Fruit fly (Drosophila melanogaster) whole organism, embryonic: ENCODE results near the gene CG15365.

Source experiments
- CG10366 ChIP-seq: fragments of 200-800 bp; sonication (Bioruptor generic); IDR thresholded peaks from 2 replicates; pipeline ENCODE4 v1.3.6; 2022; ENCODE audit warnings: missing biosample characterization, missing genetic modification characterization
- CG10543 ChIP-seq: fragments of 200-800 bp; sonication (Bioruptor generic); optimal IDR thresholded peaks from 3 replicates; lab custom pipeline; 2017; ENCODE audit warnings: missing biosample characterization, mild to moderate bottlenecking, missing genetic modification characterization, moderate library complexity
- CG11723 ChIP-seq: fragments of 200-800 bp; sonication (Bioruptor generic); optimal IDR thresholded peaks from 2 replicates; lab custom pipeline; 2017; ENCODE audit warnings: missing biosample characterization, mild to moderate bottlenecking, missing genetic modification characterization
- CG13123 ChIP-seq: fragments of 200-800 bp; sonication (Bioruptor generic); optimal IDR thresholded peaks from 2 replicates; lab custom pipeline; 2016; ENCODE audit warnings: missing biosample characterization, missing genetic modification characterization
- CG13424 ChIP-seq: fragments of 200-800 bp; sonication (Bioruptor generic); optimal IDR thresholded peaks from 2 replicates; lab custom pipeline; 2019; ENCODE audit warnings: missing biosample characterization, mild to moderate bottlenecking, missing genetic modification characterization, moderate library complexity
- CG13775 ChIP-seq: fragments of 200-800 bp; sonication (Bioruptor generic); optimal IDR thresholded peaks from 3 replicates; lab custom pipeline; 2017; ENCODE audit warnings: missing biosample characterization, mild to moderate bottlenecking, missing genetic modification characterization
- CG16815 ChIP-seq: fragments of 200-800 bp; sonication (Bioruptor generic); optimal IDR thresholded peaks from 3 replicates; lab custom pipeline; 2017; ENCODE audit warnings: missing biosample characterization, mild to moderate bottlenecking, missing genetic modification characterization
- CG16863 ChIP-seq: fragments of 200-800 bp; sonication (Bioruptor generic); optimal IDR thresholded peaks from 3 replicates; lab custom pipeline; 2016; ENCODE audit warnings: missing biosample characterization, missing genetic modification characterization
- CG18262 ChIP-seq: fragments of 200-800 bp; optimal IDR thresholded peaks from 3 replicates; lab custom pipeline; 2019; ENCODE audit warnings: missing biosample characterization, mild to moderate bottlenecking, missing genetic modification characterization, moderate library complexity
- CG2202 ChIP-seq: fragments of 200-800 bp; sonication (Bioruptor generic); optimal IDR thresholded peaks from 2 replicates; lab custom pipeline; 2018; ENCODE audit warnings: missing biosample characterization, mild to moderate bottlenecking, missing genetic modification characterization
- CG30403 ChIP-seq: fragments of 200-800 bp; sonication (Bioruptor generic); optimal IDR thresholded peaks from 3 replicates; lab custom pipeline; 2016; ENCODE audit warnings: missing biosample characterization, missing genetic modification characterization
- CG3407 ChIP-seq: fragments of 200-800 bp; sonication (Bioruptor generic); optimal IDR thresholded peaks from 2 replicates; lab custom pipeline; 2018; ENCODE audit warnings: missing biosample characterization, mild to moderate bottlenecking, missing genetic modification characterization
- CG34422 ChIP-seq: fragments of 200-800 bp; sonication (Bioruptor generic); IDR thresholded peaks from 3 replicates; pipeline ENCODE4 v1.3.6; 2022; ENCODE audit warnings: missing biosample characterization, missing genetic modification characterization
- CG4854 ChIP-seq: fragments of 200-800 bp; sonication (Bioruptor generic); optimal IDR thresholded peaks from 2 replicates; lab custom pipeline; 2016; ENCODE audit warnings: missing biosample characterization, missing genetic modification characterization, inconsistent platforms
- CG6254 ChIP-seq: fragments of 200-800 bp; sonication (Bioruptor generic); optimal IDR thresholded peaks from 3 replicates; lab custom pipeline; 2017; ENCODE audit warnings: mild to moderate bottlenecking, missing biosample characterization, missing genetic modification reagents, missing genetic modification characterization
- CG7786 ChIP-seq: fragments of 200-800 bp; sonication (Bioruptor generic); optimal IDR thresholded peaks from 2 replicates; lab custom pipeline; 2016; ENCODE audit warnings: missing biosample characterization, missing genetic modification characterization
- CG7963 ChIP-seq: fragments of 200-800 bp; sonication (Bioruptor generic); IDR thresholded peaks from 3 replicates; pipeline ENCODE4 v1.3.6; 2022; ENCODE audit warnings: missing biosample characterization, missing genetic modification characterization; ENCODE audit not compliant: partially characterized antibody
- CG9727 ChIP-seq: fragments of 200-800 bp; sonication (Bioruptor generic); optimal IDR thresholded peaks from 3 replicates; lab custom pipeline; 2017; ENCODE audit warnings: missing biosample characterization, mild to moderate bottlenecking, missing genetic modification characterization
- Camta ChIP-seq: fragments of 200-800 bp; sonication (Bioruptor generic); optimal IDR thresholded peaks from 2 replicates; lab custom pipeline; 2016; ENCODE audit warnings: missing biosample characterization, missing genetic modification characterization
- Chrac-16 ChIP-seq: fragments of 200-800 bp; sonication (Bioruptor generic); optimal IDR thresholded peaks from 3 replicates; lab custom pipeline; 2016; ENCODE audit warnings: missing biosample characterization, missing genetic modification characterization
- Dad ChIP-seq: fragments of 200-800 bp; sonication (Bioruptor generic); optimal IDR thresholded peaks from 3 replicates; lab custom pipeline; 2016; ENCODE audit warnings: missing biosample characterization, missing genetic modification characterization
- Dp ChIP-seq: fragments of 200-800 bp; sonication (Bioruptor generic); optimal IDR thresholded peaks from 2 replicates; lab custom pipeline; 2018; ENCODE audit warnings: missing biosample characterization, mild to moderate bottlenecking, missing genetic modification characterization, moderate library complexity
- Drgx ChIP-seq: fragments of 200-800 bp; sonication (Bioruptor generic); IDR thresholded peaks from 2 replicates; pipeline ENCODE4 v1.3.6; 2022; ENCODE audit warnings: missing biosample characterization, missing genetic modification characterization
- Eip74EF ChIP-seq, 2 experiments: fragments of 200-800 bp in 1 of 2; fragments of >200 bp in 1 of 2; sonication (Bioruptor generic) in 1 of 2; optimal IDR thresholded peaks; 2 replicates each; lab custom pipeline; 2017 to 2019; ENCODE audit warnings: missing biosample characterization in 2 of 2, missing genetic modification characterization in 2 of 2, mild to moderate bottlenecking in 1 of 2, moderate library complexity in 1 of 2
- Ets65A ChIP-seq: fragments of 200-800 bp; sonication (Bioruptor generic); peaks from one replicate; lab custom pipeline; 2016; ENCODE audit warnings: missing biosample characterization, missing genetic modification characterization
- GATAe ChIP-seq: fragments of 200-800 bp; sonication (Bioruptor generic); conservative IDR thresholded peaks from 2 replicates; pipeline ENCODE4 v1.3.6; 2022; ENCODE audit warnings: missing biosample characterization, missing genetic modification characterization
- H15 ChIP-seq: fragments of 200-800 bp; sonication (Bioruptor generic); IDR thresholded peaks from 3 replicates; pipeline ENCODE4 v1.3.6; 2022; ENCODE audit warnings: missing biosample characterization, missing genetic modification characterization
- HHEX ChIP-seq: fragments of 200-800 bp; sonication (Bioruptor generic); optimal IDR thresholded peaks from 3 replicates; lab custom pipeline; 2017; ENCODE audit warnings: missing biosample characterization, mild to moderate bottlenecking, missing genetic modification characterization, missing genetic modification reagents
- Hmr ChIP-seq: fragments of 200-800 bp; sonication (Bioruptor generic); optimal IDR thresholded peaks from 3 replicates; lab custom pipeline; 2017; ENCODE audit warnings: mild to moderate bottlenecking, missing biosample characterization, missing genetic modification reagents, missing genetic modification characterization
- Hr78 ChIP-seq, 2 experiments: fragments of 200-800 bp in 1 of 2; fragments of >200 bp in 1 of 2; sonication (Bioruptor generic) in 1 of 2; optimal IDR thresholded peaks; 2 replicates each; lab custom pipeline; 2017 to 2019; ENCODE audit warnings: missing biosample characterization in 2 of 2, missing genetic modification characterization in 2 of 2, mild to moderate bottlenecking in 1 of 2, moderate library complexity in 1 of 2
- Nf-YB ChIP-seq: fragments of 200-800 bp; sonication (Bioruptor generic); optimal IDR thresholded peaks from 3 replicates; lab custom pipeline; 2019; ENCODE audit warnings: missing biosample characterization, mild to moderate bottlenecking, missing genetic modification characterization, moderate library complexity
- Rfx ChIP-seq: fragments of 200-800 bp; sonication (Bioruptor generic); IDR thresholded peaks from 2 replicates; pipeline ENCODE4 v1.3.6; 2022; ENCODE audit warnings: missing biosample characterization, missing genetic modification characterization
- Tbp ChIP-seq: fragments of >200 bp; optimal IDR thresholded peaks from 2 replicates; lab custom pipeline; 2018; ENCODE audit warnings: missing biosample characterization, missing genetic modification characterization
- ara ChIP-seq: fragments of 200-800 bp; sonication (Bioruptor generic); IDR thresholded peaks from 2 replicates; pipeline ENCODE4 v1.3.6; 2022; ENCODE audit warnings: missing biosample characterization, missing genetic modification characterization
- az2 ChIP-seq: fragments of 200-800 bp; sonication (Bioruptor generic); optimal IDR thresholded peaks from 3 replicates; lab custom pipeline; 2016; ENCODE audit warnings: missing biosample characterization, missing genetic modification characterization
- bcd ChIP-seq: fragments of 200-800 bp; sonication (Bioruptor generic); optimal IDR thresholded peaks from 2 replicates; lab custom pipeline; 2017; ENCODE audit warnings: missing biosample characterization, mild to moderate bottlenecking, missing genetic modification characterization
- btn ChIP-seq: fragments of 200-800 bp; sonication (Bioruptor generic); optimal IDR thresholded peaks from 2 replicates; lab custom pipeline; 2016; ENCODE audit warnings: missing biosample characterization, missing genetic modification characterization
- corto ChIP-seq: fragments of 200-800 bp; sonication (Bioruptor generic); optimal IDR thresholded peaks from 2 replicates; lab custom pipeline; 2016; ENCODE audit warnings: missing biosample characterization, mild to moderate bottlenecking, missing genetic modification characterization, moderate library complexity
- dan ChIP-seq: fragments of 200-800 bp; sonication (Bioruptor generic); IDR thresholded peaks from 2 replicates; pipeline ENCODE4 v1.3.6; 2022; ENCODE audit warnings: missing biosample characterization, missing genetic modification characterization
- dpn ChIP-seq, 2 experiments: fragments of 200-800 bp; sonication (Bioruptor generic); optimal IDR thresholded peaks; 3 replicates each; lab custom pipeline; 2016; ENCODE audit warnings: missing biosample characterization in 2 of 2, missing genetic modification characterization in 2 of 2
- fru ChIP-seq: fragments of >200 bp; optimal IDR thresholded peaks from 2 replicates; lab custom pipeline; 2017
- her ChIP-seq: fragments of 200-800 bp; sonication (Bioruptor generic); optimal IDR thresholded peaks from 2 replicates; lab custom pipeline; 2016; ENCODE audit warnings: missing biosample characterization, missing genetic modification characterization
- org-1 ChIP-seq: fragments of 200-800 bp; sonication (Bioruptor generic); optimal IDR thresholded peaks from 2 replicates; lab custom pipeline; 2017; ENCODE audit warnings: missing biosample characterization, missing genetic modification characterization
- pfk ChIP-seq: fragments of 200-800 bp; sonication (Bioruptor generic); optimal IDR thresholded peaks from 2 replicates; lab custom pipeline; 2018; ENCODE audit warnings: missing biosample characterization, mild to moderate bottlenecking, missing genetic modification characterization, moderate library complexity
- pho ChIP-seq: fragments of 200-800 bp; sonication (Bioruptor generic); optimal IDR thresholded peaks from 2 replicates; lab custom pipeline; 2016; ENCODE audit warnings: missing biosample characterization, missing genetic modification characterization
- pum ChIP-seq: fragments of 200-800 bp; sonication (Bioruptor generic); optimal IDR thresholded peaks from 2 replicates; lab custom pipeline; 2016; ENCODE audit warnings: missing biosample characterization, missing genetic modification characterization
- pzg ChIP-seq: fragments of 200-800 bp; sonication (Bioruptor generic); optimal IDR thresholded peaks from 3 replicates; lab custom pipeline; 2018; ENCODE audit warnings: missing biosample characterization, mild to moderate bottlenecking, missing genetic modification characterization, moderate library complexity
- sens-2 ChIP-seq: fragments of 200-800 bp; sonication (Bioruptor generic); IDR thresholded peaks from 2 replicates; pipeline ENCODE4 v1.3.6; 2022; ENCODE audit warnings: missing biosample characterization, missing genetic modification characterization
- slbo ChIP-seq: fragments of 200-800 bp; sonication (Bioruptor generic); IDR thresholded peaks from 2 replicates; pipeline ENCODE4 v1.3.6; 2022; ENCODE audit warnings: missing biosample characterization, missing genetic modification characterization
- slp2 ChIP-seq: fragments of 200-800 bp; sonication (Bioruptor generic); optimal IDR thresholded peaks from 2 replicates; lab custom pipeline; 2016; ENCODE audit warnings: missing biosample characterization, missing genetic modification characterization
- sqz ChIP-seq: fragments of 200-800 bp; sonication (Bioruptor generic); optimal IDR thresholded peaks from 3 replicates; lab custom pipeline; 2018; ENCODE audit warnings: missing biosample characterization, mild to moderate bottlenecking, missing genetic modification characterization

CG15365 gene

dm6 chrX:9042457-9043045 is 25.2 kb downstream of the CG15365 start (continued):
- no peak for TF ChIP-seq corto (GFP tag; lab: Kevin White, UChicago)
- TF ChIP-seq Dp (GFP tag; lab: Kevin White, UChicago) = no peak
- TF ChIP-seq slbo (GFP tag; lab: Robert Waterston, UW) = peak; percentile 32; the same call in 1 of the 2 replicates
- no peak for TF ChIP-seq CG10543 (GFP tag; lab: Kevin White, UChicago)
- no peak for TF ChIP-seq bcd (GFP tag; lab: Kevin White, UChicago)
- TF ChIP-seq Hmr (GFP tag; lab: Kevin White, UChicago) = peak; percentile 9
- peak; percentile 31; the same call in 1 of the 3 replicates for TF ChIP-seq H15 (GFP tag; lab: Robert Waterston, UW)
- no peak for TF ChIP-seq CG4854 (GFP tag; lab: Kevin White, UChicago)
- TF ChIP-seq az2 (GFP tag; lab: Kevin White, UChicago) = peak; percentile 17
- TF ChIP-seq GATAe (GFP tag; lab: Robert Waterston, UW) = no peak
- no peak for TF ChIP-seq Nf-YB (GFP tag; lab: Kevin White, UChicago)
- no peak for TF ChIP-seq sens-2 (GFP tag; lab: Robert Waterston, UW)
- no peak for TF ChIP-seq CG16863 (GFP tag; lab: Kevin White, UChicago)
- TF ChIP-seq CG13123 (GFP tag; lab: Kevin White, UChicago) = no peak
- no peak for TF ChIP-seq CG7963 (GFP tag; lab: Robert Waterston, UW)
- peak; percentile 13 for TF ChIP-seq CG30403
- TF ChIP-seq Ets65A (GFP tag; lab: Kevin White, UChicago) = peak; percentile 88
- TF ChIP-seq her (GFP tag; lab: Kevin White, UChicago) = no peak
- no peak for TF ChIP-seq sqz (GFP tag; lab: Kevin White, UChicago)
- no peak for TF ChIP-seq HHEX
- no peak for TF ChIP-seq CG34422
- no peak for TF ChIP-seq pho (GFP tag; lab: Kevin White, UChicago)
- TF ChIP-seq Hr78 (GFP tag; optimal IDR thresholded peaks at IDR 0.05; lab: Kevin White, UChicago) = no peak
- TF ChIP-seq btn = no peak
- no peak for TF ChIP-seq CG7786 (GFP tag; lab: Kevin White, UChicago)
- TF ChIP-seq Chrac-16 = peak; percentile 13
- TF ChIP-seq pfk = no peak
- TF ChIP-seq CG13424 (tag; lab: Kevin White, UChicago) = peak; percentile 9
- TF ChIP-seq fru (lab: Kevin White, UChicago) = no peak
- TF ChIP-seq CG13775 (GFP tag; lab: Kevin White, UChicago) = no peak
- no peak for TF ChIP-seq slp2 (GFP tag; lab: Kevin White, UChicago)
- TF ChIP-seq dan (GFP tag; lab: Robert Waterston, UW) = no peak
- peak; percentile 12 for TF ChIP-seq Camta (GFP tag; lab: Kevin White, UChicago)
- TF ChIP-seq CG6254 = peak; percentile 27
- TF ChIP-seq pzg = no peak
- peak; percentile 7; the same call in 1 of the 2 replicates for TF ChIP-seq Rfx (GFP tag; lab: Robert Waterston, UW)
- no peak for TF ChIP-seq CG9727 (GFP tag; lab: Kevin White, UChicago)
- peak; percentile 54 for TF ChIP-seq Tbp
- TF ChIP-seq CG2202 (tag; lab: Kevin White, UChicago) = no peak

DNA sequence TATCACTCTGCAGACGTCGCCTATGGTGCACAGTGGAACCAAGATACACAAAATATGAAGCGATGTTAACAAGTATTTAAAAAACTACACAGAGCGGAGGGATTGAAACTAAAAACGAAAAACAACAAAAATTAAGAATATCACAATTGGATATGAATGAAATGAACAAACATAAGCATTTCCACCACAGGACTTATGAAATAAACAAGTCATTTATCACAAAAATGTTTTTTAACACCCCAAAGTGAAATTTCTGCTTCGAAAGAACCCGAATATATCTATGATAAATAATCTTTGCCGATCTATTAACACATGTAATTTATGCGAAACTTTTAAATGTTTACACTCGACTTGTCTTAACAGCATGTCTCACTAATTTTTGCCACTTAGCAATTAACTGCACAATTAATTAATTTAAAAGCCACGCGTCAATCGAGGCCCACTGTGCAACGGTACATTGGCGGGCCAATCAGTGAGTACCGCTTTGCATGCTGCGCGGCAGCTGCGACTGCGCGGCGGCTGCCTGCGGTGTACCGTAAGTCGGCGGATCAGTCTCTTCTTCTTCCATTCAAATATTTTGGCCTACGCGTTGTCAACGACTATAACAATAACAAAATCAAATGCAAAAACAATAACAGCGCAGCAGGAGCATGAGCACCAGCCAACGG is 25.9 kb downstream of the CG15365 start:
- TF ChIP-seq ara (GFP tag; lab: Robert Waterston, UW) (0 out of 2 replicates have a peak, but pooled peaks have one; percentile 47), CG10366 (GFP tag; lab: Robert Waterston, UW) (peak; percentile 38; the same call in 1 of the 2 replicates), CG3407 (GFP tag; lab: Kevin White, UChicago) (peak; percentile 44), CG11723 (GFP tag; lab: Kevin White, UChicago) (peak; percentile 5), bcd (GFP tag; lab: Kevin White, UChicago) (peak; percentile 46), CG18262 (tag; lab: Kevin White, UChicago) (peak; percentile 85), pum (peak; percentile 64), Dad (GFP tag; lab: Kevin White, UChicago) (peak; percentile 38), CG16815 (GFP tag; lab: Kevin White, UChicago) (peak; percentile 62), org-1 (GFP tag; lab: Kevin White, UChicago) (peak; percentile 23), Eip74EF (GFP tag; optimal IDR thresholded peaks at IDR 0.05; lab: Kevin White, UChicago) (peak in 1 of 2 experiments; percentile 61), Drgx (peak; percentile 33), dpn (GFP tag; optimal IDR thresholded peaks at IDR 0.05; lab: Kevin White, UChicago) (peak; percentile 28 to 49)
